Worm (Caenorhabditis elegans) whole organism, L4 larva: ENCODE data around the gene ZK673.5.
A peak's percentile ranks its signal among the peaks of the same experiment; 100 is the strongest.

Experiments
- F37D6.2 ChIP-seq: sonication (generic microtip); optimal IDR thresholded peaks from 2 replicates; lab custom pipeline; 2016; ENCODE audit warnings: mild to moderate bottlenecking, missing genetic modification characterization, missing compliant biosample characterization
- T26A8.4 ChIP-seq: fragments of 200-800 bp; sonication (Bioruptor generic); IDR thresholded peaks from 2 replicates; pipeline ENCODE4 v1.3.6; 2022; ENCODE audit warnings: missing genetic modification characterization, missing compliant biosample characterization
- ZK337.2 ChIP-seq: fragments of 200-800 bp; sonication (Bioruptor generic); IDR thresholded peaks from 2 replicates; pipeline ENCODE4 v1.3.6; 2022; ENCODE audit warnings: missing genetic modification reagents, missing genetic modification characterization, missing compliant biosample characterization
- aly-2 ChIP-seq: sonication (generic microtip); optimal IDR thresholded peaks from 2 replicates; lab custom pipeline; 2018; ENCODE audit warnings: missing biosample characterization, missing genetic modification characterization
- ama-1 ChIP-seq: fragments of 150-350 bp; optimal IDR thresholded peaks from 2 replicates; lab custom pipeline; 2014; ENCODE audit warnings: inconsistent platforms, mixed read lengths
- attf-4 ChIP-seq: sonication (generic microtip); optimal IDR thresholded peaks from 3 replicates; lab custom pipeline; 2017; ENCODE audit warnings: missing biosample characterization, missing genetic modification characterization
- ceh-20 ChIP-seq: fragments of 200-800 bp; sonication (Bioruptor generic); IDR thresholded peaks from 2 replicates; pipeline ENCODE4 v1.3.6; 2022; ENCODE audit warnings: missing genetic modification reagents, missing genetic modification characterization, missing compliant biosample characterization
- ceh-32 ChIP-seq: sonication (generic microtip); optimal IDR thresholded peaks from 2 replicates; lab custom pipeline; 2016; ENCODE audit warnings: mild to moderate bottlenecking, missing genetic modification characterization, missing compliant biosample characterization; ENCODE audit not compliant: poor library complexity
- ceh-62 ChIP-seq: sonication (generic microtip); optimal IDR thresholded peaks from 2 replicates; lab custom pipeline; 2017; ENCODE audit warnings: missing biosample characterization, missing genetic modification characterization
- ceh-82 ChIP-seq: sonication (generic microtip); optimal IDR thresholded peaks from 2 replicates; lab custom pipeline; 2017; ENCODE audit warnings: missing biosample characterization, missing genetic modification characterization
- ces-1 ChIP-seq: fragments of 150-350 bp; sonication (generic microtip); optimal IDR thresholded peaks from 4 replicates; lab custom pipeline; 2014; ENCODE audit warnings: missing biosample characterization, missing genetic modification reagents, missing genetic modification characterization
- cey-2 ChIP-seq: sonication (generic microtip); optimal IDR thresholded peaks from 3 replicates; lab custom pipeline; 2017; ENCODE audit warnings: missing genetic modification characterization, mild to moderate bottlenecking, missing compliant biosample characterization, antibody characterized with exemption, borderline replicate concordance; ENCODE audit not compliant: insufficient read depth
- daf-16 ChIP-seq, 3 experiments: sonication (generic microtip); optimal IDR thresholded peaks; 2 replicates each; lab custom pipeline; 2016 to 2017; ENCODE audit warnings: missing genetic modification characterization in 3 of 3, missing genetic modification reagents in 3 of 3, mild to moderate bottlenecking in 2 of 3, missing compliant biosample characterization in 2 of 3, missing biosample characterization in 1 of 3, moderate library complexity in 1 of 3
- daf-19 ChIP-seq: fragments of 200-800 bp; sonication (Bioruptor generic); conservative IDR thresholded peaks from 2 replicates; pipeline ENCODE4 v1.3.6; 2022; ENCODE audit warnings: missing genetic modification characterization, missing compliant biosample characterization
- daf-8 ChIP-seq: fragments of 200-800 bp; sonication (Bioruptor generic); IDR thresholded peaks from 2 replicates; pipeline ENCODE4 v1.3.6; 2022; ENCODE audit warnings: missing genetic modification characterization, missing compliant biosample characterization
- dmd-6 ChIP-seq: fragments of 200-800 bp; sonication (Bioruptor generic); IDR thresholded peaks from 2 replicates; pipeline ENCODE4 v1.3.6; 2022; ENCODE audit warnings: missing genetic modification reagents, missing genetic modification characterization, missing compliant biosample characterization
- duxl-1 ChIP-seq: sonication (generic microtip); optimal IDR thresholded peaks from 2 replicates; lab custom pipeline; 2016; ENCODE audit warnings: mild to moderate bottlenecking, missing genetic modification characterization, moderate library complexity, missing compliant biosample characterization; ENCODE audit not compliant: poor library complexity
- dve-1 ChIP-seq: sonication (generic microtip); optimal IDR thresholded peaks from 2 replicates; lab custom pipeline; 2017; ENCODE audit warnings: antibody characterized with exemption, mild to moderate bottlenecking, missing genetic modification characterization, missing compliant biosample characterization; ENCODE audit not compliant: insufficient read depth
- egl-43 ChIP-seq: fragments of 200-800 bp; sonication (Bioruptor generic); IDR thresholded peaks from 2 replicates; pipeline ENCODE4 v1.3.6; 2022; ENCODE audit warnings: missing genetic modification reagents, missing genetic modification characterization, missing compliant biosample characterization
- fkh-10 ChIP-seq: fragments of 150-350 bp; optimal IDR thresholded peaks from 2 replicates; lab custom pipeline; 2014; ENCODE audit warnings: missing biosample characterization, missing genetic modification reagents, missing genetic modification characterization
- gei-8 ChIP-seq: fragments of 200-800 bp; sonication (Bioruptor generic); optimal IDR thresholded peaks from 2 replicates; lab custom pipeline; 2018; ENCODE audit warnings: mild to moderate bottlenecking, missing genetic modification characterization, missing compliant biosample characterization
- hif-1 ChIP-seq, 2 experiments: sonication (generic microtip); optimal IDR thresholded peaks; 2 replicates each; lab custom pipeline; 2016 to 2017; ENCODE audit warnings: missing compliant biosample characterization in 2 of 2, missing genetic modification characterization in 2 of 2, missing genetic modification reagents in 2 of 2, missing genotype in 2 of 2, mild to moderate bottlenecking in 1 of 2
- hlh-11 ChIP-seq: fragments of 200-800 bp; sonication (Bioruptor generic); optimal IDR thresholded peaks from 2 replicates; lab custom pipeline; 2018; ENCODE audit warnings: mild to moderate bottlenecking, missing genetic modification characterization, missing compliant biosample characterization
- hlh-30 ChIP-seq: sonication (generic microtip); optimal IDR thresholded peaks from 2 replicates; lab custom pipeline; 2017; ENCODE audit warnings: antibody characterized with exemption, mild to moderate bottlenecking, missing genetic modification characterization, missing compliant biosample characterization; ENCODE audit not compliant: insufficient read depth
- lin-1 ChIP-seq: fragments of 200-800 bp; sonication (Bioruptor generic); IDR thresholded peaks from 2 replicates; pipeline ENCODE4 v1.3.6; 2022; ENCODE audit warnings: missing genetic modification reagents, missing genetic modification characterization, missing compliant biosample characterization
- lin-13 ChIP-seq: fragments of 150-350 bp; optimal IDR thresholded peaks from 2 replicates; lab custom pipeline; 2014; ENCODE audit warnings: missing biosample characterization, missing genetic modification reagents, missing genetic modification characterization
- lin-15B ChIP-seq: fragments of 150-350 bp; sonication (generic microtip); optimal IDR thresholded peaks from 3 replicates; lab custom pipeline; 2014; ENCODE audit warnings: missing biosample characterization, missing genetic modification characterization
- lin-38 ChIP-seq: fragments of 200-800 bp; sonication (Bioruptor generic); IDR thresholded peaks from 2 replicates; pipeline ENCODE4 v1.3.6; 2022; ENCODE audit warnings: missing genetic modification reagents, missing genetic modification characterization, missing compliant biosample characterization
- lsy-2 ChIP-seq, 2 experiments: fragments of 150-350 bp in 1 of 2; sonication (generic microtip) in 1 of 2; optimal IDR thresholded peaks; 2 replicates each; lab custom pipeline; 2014 to 2017; ENCODE audit warnings: missing biosample characterization in 2 of 2, missing genetic modification characterization in 2 of 2
- madf-9 ChIP-seq: fragments of 200-800 bp; sonication (Bioruptor generic); conservative IDR thresholded peaks from 2 replicates; pipeline ENCODE4 v1.3.6; 2022; ENCODE audit warnings: missing genetic modification reagents, missing genetic modification characterization, missing compliant biosample characterization
- mdl-1 ChIP-seq, 2 experiments: fragments of 150-350 bp in 1 of 2; sonication (generic microtip) in 1 of 2; optimal IDR thresholded peaks; 2 replicates each; lab custom pipeline; 2014 to 2017; ENCODE audit warnings: missing biosample characterization in 2 of 2, missing genetic modification characterization in 2 of 2
- mdt-29 ChIP-seq: fragments of 200-800 bp; sonication (Bioruptor generic); IDR thresholded peaks from 2 replicates; pipeline ENCODE4 v1.3.6; 2022; ENCODE audit warnings: missing genetic modification reagents, missing genetic modification characterization, missing compliant biosample characterization
- mep-1 ChIP-seq: fragments of 150-350 bp; sonication (generic microtip); optimal IDR thresholded peaks from 3 replicates; lab custom pipeline; 2014; ENCODE audit warnings: missing biosample characterization, missing genetic modification characterization
- mxl-3 ChIP-seq: fragments of 200-800 bp; sonication (Bioruptor generic); optimal IDR thresholded peaks from 2 replicates; lab custom pipeline; 2018; ENCODE audit warnings: mild to moderate bottlenecking, missing genetic modification characterization, missing compliant biosample characterization
- nhr-11 ChIP-seq: fragments of 150-350 bp; optimal IDR thresholded peaks from 2 replicates; lab custom pipeline; 2014; ENCODE audit warnings: missing biosample characterization, missing genetic modification characterization
- nhr-111 ChIP-seq: fragments of 200-800 bp; sonication (Bioruptor generic); optimal IDR thresholded peaks from 2 replicates; lab custom pipeline; 2018; ENCODE audit warnings: mild to moderate bottlenecking, missing genetic modification characterization, missing compliant biosample characterization
- nhr-28 ChIP-seq: fragments of 150-350 bp; optimal IDR thresholded peaks from 2 replicates; lab custom pipeline; 2014; ENCODE audit warnings: missing biosample characterization, missing genetic modification characterization
- nhr-77 ChIP-seq: fragments of 150-350 bp; optimal IDR thresholded peaks from 2 replicates; lab custom pipeline; 2014; ENCODE audit warnings: missing biosample characterization, missing genetic modification characterization
- php-3 ChIP-seq: fragments of 200-800 bp; sonication (Bioruptor generic); IDR thresholded peaks from 2 replicates; pipeline ENCODE4 v1.3.6; 2022; ENCODE audit warnings: missing genetic modification reagents, missing genetic modification characterization, missing compliant biosample characterization
- sdz-12 ChIP-seq: fragments of 200-800 bp; sonication (Bioruptor generic); optimal IDR thresholded peaks from 2 replicates; lab custom pipeline; 2018; ENCODE audit warnings: mild to moderate bottlenecking, missing genetic modification characterization, missing compliant biosample characterization
- skn-1 ChIP-seq: fragments of 150-350 bp; optimal IDR thresholded peaks from 2 replicates; lab custom pipeline; 2014; ENCODE audit warnings: missing biosample characterization, missing genetic modification characterization
- spr-1 ChIP-seq: sonication (generic microtip); optimal IDR thresholded peaks from 2 replicates; lab custom pipeline; 2016; ENCODE audit warnings: mild to moderate bottlenecking, missing genetic modification characterization, missing compliant biosample characterization
- spr-3 ChIP-seq: fragments of 200-800 bp; sonication (Bioruptor generic); optimal IDR thresholded peaks from 2 replicates; lab custom pipeline; 2018; ENCODE audit warnings: mild to moderate bottlenecking, missing genetic modification characterization, missing compliant biosample characterization
- unc-39 ChIP-seq: sonication (generic microtip); optimal IDR thresholded peaks from 2 replicates; lab custom pipeline; 2017; ENCODE audit warnings: missing biosample characterization, missing genetic modification characterization
- unc-62 ChIP-seq, 3 experiments: fragments of 150-350 bp in 1 of 3; sonication (generic microtip); optimal IDR thresholded peaks in 2 of 3; peaks in 1 of 3; 1 replicate in 1 of 3; 2 replicates in 2 of 3; lab custom pipeline; 2014 to 2017; ENCODE audit warnings: missing biosample characterization in 3 of 3, missing genetic modification characterization in 3 of 3, missing genetic modification reagents in 3 of 3, missing genotype in 1 of 3
- vab-7 ChIP-seq: fragments of 200-800 bp; sonication (Bioruptor generic); IDR thresholded peaks from 2 replicates; pipeline ENCODE4 v1.3.6; 2022; ENCODE audit warnings: missing genetic modification reagents, missing genetic modification characterization, missing compliant biosample characterization
- zfp-3 ChIP-seq: fragments of 200-800 bp; sonication (Bioruptor generic); conservative IDR thresholded peaks from 2 replicates; pipeline ENCODE4 v1.3.6; 2022; ENCODE audit warnings: missing genetic modification reagents, missing genetic modification characterization, missing compliant biosample characterization
- ztf-11 ChIP-seq: fragments of 150-350 bp; optimal IDR thresholded peaks from 2 replicates; lab custom pipeline; 2014; ENCODE audit warnings: missing biosample characterization, missing genetic modification characterization

ZK673.5 gene

DNA sequence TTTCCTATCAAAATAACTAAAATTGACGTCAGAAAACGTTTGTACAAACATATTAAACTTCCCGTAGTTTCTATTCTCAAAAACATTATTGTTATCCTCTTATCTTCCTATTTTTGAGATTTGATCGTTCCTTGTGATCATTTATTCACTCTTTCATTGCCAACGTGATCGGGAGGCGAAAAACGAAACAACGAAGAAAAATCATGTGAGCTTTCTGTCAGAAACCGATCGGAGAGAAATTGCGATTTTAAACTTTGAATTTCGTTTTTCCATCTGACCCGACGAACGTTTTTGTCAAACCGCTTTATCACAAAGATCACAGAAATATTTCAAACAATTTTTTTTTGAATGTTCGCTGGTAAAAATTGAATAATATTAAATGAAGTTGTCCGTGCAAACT lies 15.0 kb upstream of the ZK673.5 start:
- TF ChIP-seq unc-39 (tag; lab: Kevin White, UChicago) (no peak), lsy-2 (tag; optimal IDR thresholded peaks at IDR 0.05; lab: Kevin White, UChicago) (peak in 1 of 2 experiments; percentile 29), unc-62 (GFP tag; optimal IDR thresholded peaks at IDR 0.05 in 1 of 2; lab: Kevin White, UChicago) (peak in 1 of 2 experiments; percentile 97), unc-62 (tag; optimal IDR thresholded peaks at IDR 0.05; lab: Kevin White, UChicago) (no peak), mdl-1 (tag; optimal IDR thresholded peaks at IDR 0.05; lab: Kevin White, UChicago) (peak in 1 of 2 experiments; percentile 47), daf-16 (GFP tag; optimal IDR thresholded peaks at IDR 0.05; lab: Kevin White, UChicago) (peak in 1 of 2 experiments; percentile 55), daf-16 (tag; optimal IDR thresholded peaks at IDR 0.05; lab: Kevin White, UChicago) (peak; percentile 21), mxl-3 (GFP tag; lab: Kevin White, UChicago) (peak; percentile 21), fkh-10 (no peak), hlh-30 (tag; lab: Kevin White, UChicago) (peak; percentile 90), ceh-32 (tag; lab: Kevin White, UChicago) (no peak), dve-1 (tag; lab: Kevin White, UChicago) (peak; percentile 80), dmd-6 (peak; percentile 71), gei-8 (no peak), lin-1 (GFP tag; lab: Robert Waterston, UW) (no peak), cey-2 (tag; lab: Kevin White, UChicago) (no peak), lin-13 (GFP tag; lab: Kevin White, UChicago) (no peak), nhr-111 (GFP tag; lab: Kevin White, UChicago) (no peak), php-3 (GFP tag; lab: Robert Waterston, UW) (peak; percentile 54; the same call in 1 of the 2 replicates), nhr-11 (tag; lab: Kevin White, UChicago) (peak; percentile 78), attf-4 (tag; lab: Kevin White, UChicago) (no peak), nhr-77 (tag; lab: Kevin White, UChicago) (peak; percentile 79), hif-1 (tag; optimal IDR thresholded peaks at IDR 0.05; lab: Kevin White, UChicago) (no peak), hlh-11 (peak; percentile 86), mdt-29 (peak; percentile 77), ama-1 (lab: Kevin White, UChicago) (peak; percentile 69), zfp-3 (GFP tag; lab: Robert Waterston, UW) (no peak), nhr-28 (tag; lab: Kevin White, UChicago) (peak; percentile 85), daf-8 (GFP tag; lab: Robert Waterston, UW) (no peak), sdz-12 (GFP tag; lab: Kevin White, UChicago) (no peak)
- TF ChIP-seq, all 104 proteins: peak for 15

DNA sequence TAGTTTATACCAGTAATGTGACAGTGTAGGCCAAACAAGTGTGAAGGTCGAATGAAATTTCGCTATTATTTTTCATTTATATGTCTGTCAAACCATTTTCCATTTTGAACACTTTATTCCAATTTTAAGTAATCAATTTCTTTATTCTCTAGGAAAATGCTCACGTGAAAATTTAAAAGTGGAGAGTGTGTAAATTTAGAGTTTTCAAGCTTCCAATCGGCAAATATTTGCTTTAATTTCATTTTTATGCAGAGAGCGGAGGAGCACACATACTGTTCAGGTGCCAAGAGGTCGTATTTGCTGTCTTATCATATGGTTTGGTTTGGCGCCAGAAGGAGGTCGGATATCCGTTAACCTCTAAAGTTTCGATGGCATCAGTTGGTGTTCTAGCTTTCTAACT lies 14.5 kb upstream of the ZK673.5 start:
- TF ChIP-seq nhr-111 (GFP tag; lab: Kevin White, UChicago) (no peak), vab-7 (GFP tag; lab: Robert Waterston, UW) (no peak), T26A8.4 (GFP tag; lab: Robert Waterston, UW) (no peak), dmd-6 (no peak), egl-43 (GFP tag; lab: Robert Waterston, UW) (0 out of 2 replicates have a peak, but pooled peaks have one; percentile 14), ceh-82 (tag; lab: Kevin White, UChicago) (no peak), F37D6.2 (no peak), ceh-20 (GFP tag; lab: Robert Waterston, UW) (0 out of 2 replicates have a peak, but pooled peaks have one; percentile 19), lin-15B (tag; lab: Kevin White, UChicago) (no peak), ces-1 (GFP tag; lab: Kevin White, UChicago) (no peak), hif-1 (tag; optimal IDR thresholded peaks at IDR 0.05; lab: Kevin White, UChicago) (no peak), ztf-11 (tag; lab: Kevin White, UChicago) (no peak), ceh-62 (tag; lab: Kevin White, UChicago) (no peak), madf-9 (GFP tag; lab: Robert Waterston, UW) (no peak), duxl-1 (no peak), ceh-32 (tag; lab: Kevin White, UChicago) (no peak), daf-19 (no peak), mep-1 (tag; lab: Kevin White, UChicago) (no peak), lin-38 (GFP tag; lab: Robert Waterston, UW) (no peak), mxl-3 (GFP tag; lab: Kevin White, UChicago) (no peak), spr-3 (GFP tag; lab: Kevin White, UChicago) (no peak), unc-39 (tag; lab: Kevin White, UChicago) (no peak), aly-2 (no peak), spr-1 (no peak), skn-1 (tag; lab: Kevin White, UChicago) (no peak), ZK337.2 (GFP tag; lab: Robert Waterston, UW) (no peak)
